Fruit fly (Drosophila melanogaster) whole organism, prepupa: ENCODE results near the gene CG42592.

Source experiments
- CG10669 ChIP-seq: fragments of 200-800 bp; sonication (Bioruptor generic); optimal IDR thresholded peaks from 3 replicates; lab custom pipeline; 2018; ENCODE audit warnings: missing biosample characterization, mild to moderate bottlenecking, missing genetic modification characterization, moderate library complexity
- CG11294 ChIP-seq: fragments of 200-800 bp; sonication (Bioruptor generic); IDR thresholded peaks from 2 replicates; pipeline ENCODE4 v1.3.6; 2022; ENCODE audit warnings: missing biosample characterization, missing genetic modification characterization
- CG11902 ChIP-seq: fragments of 200-800 bp; sonication (Bioruptor generic); optimal IDR thresholded peaks from 3 replicates; lab custom pipeline; 2016; ENCODE audit warnings: missing biosample characterization, missing genetic modification characterization
- CG1621 ChIP-seq: fragments of 200-800 bp; sonication (Bioruptor generic); optimal IDR thresholded peaks from 3 replicates; lab custom pipeline; 2018; ENCODE audit warnings: missing biosample characterization, mild to moderate bottlenecking, missing genetic modification characterization
- CG3032 ChIP-seq: fragments of 200-800 bp; optimal IDR thresholded peaks from 2 replicates; lab custom pipeline; 2019; ENCODE audit warnings: missing biosample characterization, mild to moderate bottlenecking, missing genetic modification characterization, moderate library complexity
- CG31627 ChIP-seq: fragments of 200-800 bp; sonication (Bioruptor generic); optimal IDR thresholded peaks from 3 replicates; lab custom pipeline; 2016; ENCODE audit warnings: missing biosample characterization, missing genetic modification characterization
- CG32006 ChIP-seq: fragments of 200-800 bp; sonication (Bioruptor generic); optimal IDR thresholded peaks from 3 replicates; lab custom pipeline; 2017; ENCODE audit warnings: missing biosample characterization, mild to moderate bottlenecking, missing genetic modification characterization
- CG34406 ChIP-seq: fragments of 200-800 bp; sonication (Bioruptor generic); optimal IDR thresholded peaks from 3 replicates; lab custom pipeline; 2016; ENCODE audit warnings: missing biosample characterization, missing genetic modification characterization
- CG6163 ChIP-seq: fragments of 200-800 bp; sonication (Bioruptor generic); IDR thresholded peaks from 3 replicates; pipeline ENCODE4 v1.3.6; 2022; ENCODE audit warnings: missing biosample characterization, missing genetic modification characterization
- CG6792 ChIP-seq: fragments of 200-800 bp; sonication (Bioruptor generic); optimal IDR thresholded peaks from 3 replicates; lab custom pipeline; 2016; ENCODE audit warnings: missing biosample characterization, missing genetic modification characterization
- CG8319 ChIP-seq: fragments of 200-800 bp; sonication (Bioruptor generic); optimal IDR thresholded peaks from 3 replicates; lab custom pipeline; 2016; ENCODE audit warnings: missing biosample characterization, missing genetic modification characterization
- CG8632 ChIP-seq: fragments of 200-800 bp; sonication (Bioruptor generic); optimal IDR thresholded peaks from 3 replicates; lab custom pipeline; 2016; ENCODE audit warnings: missing biosample characterization, missing genetic modification characterization
- CG9139 ChIP-seq: fragments of 200-800 bp; sonication (Bioruptor generic); optimal IDR thresholded peaks from 3 replicates; lab custom pipeline; 2017; ENCODE audit warnings: missing biosample characterization, mild to moderate bottlenecking, missing genetic modification characterization
- Eip75B ChIP-seq: fragments of 200-800 bp; sonication (Bioruptor generic); optimal IDR thresholded peaks from 3 replicates; lab custom pipeline; 2016; ENCODE audit warnings: missing biosample characterization, missing genetic modification characterization
- Eip78C ChIP-seq: fragments of 200-800 bp; sonication (Bioruptor generic); peaks from one replicate; lab custom pipeline; 2016; ENCODE audit warnings: missing biosample characterization, missing genetic modification characterization
- Eip93F ChIP-seq: fragments of 200-800 bp; sonication (Bioruptor generic); optimal IDR thresholded peaks from 2 replicates; lab custom pipeline; 2016; ENCODE audit warnings: missing biosample characterization, mild to moderate bottlenecking, missing genetic modification characterization
- Ets21C ChIP-seq: fragments of 200-800 bp; sonication (Bioruptor generic); optimal IDR thresholded peaks from 3 replicates; lab custom pipeline; 2016; ENCODE audit warnings: missing biosample characterization, missing genetic modification characterization
- Ets96B ChIP-seq: fragments of 200-800 bp; optimal IDR thresholded peaks from 2 replicates; lab custom pipeline; 2019; ENCODE audit warnings: missing biosample characterization, mild to moderate bottlenecking, missing genetic modification characterization, moderate library complexity
- Hr38 ChIP-seq: sonication (Bioruptor generic); optimal IDR thresholded peaks from 2 replicates; lab custom pipeline; 2016; ENCODE audit warnings: missing biosample characterization, missing genetic modification characterization
- Lpt ChIP-seq: fragments of 200-800 bp; sonication (Bioruptor generic); optimal IDR thresholded peaks from 3 replicates; lab custom pipeline; 2016; ENCODE audit warnings: missing biosample characterization, missing genetic modification characterization
- Met ChIP-seq: fragments of 200-800 bp; sonication (Bioruptor generic); optimal IDR thresholded peaks from 3 replicates; lab custom pipeline; 2016; ENCODE audit warnings: missing biosample characterization, missing genetic modification characterization
- OdsH ChIP-seq: fragments of 200-800 bp; sonication (Bioruptor generic); optimal IDR thresholded peaks from 3 replicates; lab custom pipeline; 2016; ENCODE audit warnings: missing biosample characterization, missing genetic modification characterization
- Smox ChIP-seq: fragments of 200-800 bp; sonication (Bioruptor generic); optimal IDR thresholded peaks from 3 replicates; lab custom pipeline; 2016; ENCODE audit warnings: missing biosample characterization, missing genetic modification characterization
- Sox102F ChIP-seq: fragments of 200-800 bp; sonication (Bioruptor generic); optimal IDR thresholded peaks from 2 replicates; lab custom pipeline; 2016; ENCODE audit warnings: missing biosample characterization, mild to moderate bottlenecking, missing genetic modification characterization
- Sox14 ChIP-seq: fragments of 200-800 bp; sonication (Bioruptor generic); optimal IDR thresholded peaks from 3 replicates; lab custom pipeline; 2016; ENCODE audit warnings: missing biosample characterization, missing genetic modification characterization
- Sox15 ChIP-seq: fragments of 200-800 bp; sonication (Bioruptor generic); optimal IDR thresholded peaks from 3 replicates; lab custom pipeline; 2016; ENCODE audit warnings: missing biosample characterization, missing genetic modification characterization
- achi ChIP-seq: fragments of 200-800 bp; sonication (Bioruptor generic); optimal IDR thresholded peaks from 3 replicates; lab custom pipeline; 2016; ENCODE audit warnings: missing biosample characterization, missing genetic modification characterization
- acj6 ChIP-seq: fragments of 200-800 bp; sonication (Bioruptor generic); optimal IDR thresholded peaks from 3 replicates; lab custom pipeline; 2016; ENCODE audit warnings: missing biosample characterization, missing genetic modification characterization
- cyc ChIP-seq: fragments of 200-800 bp; sonication (Bioruptor generic); optimal IDR thresholded peaks from 3 replicates; lab custom pipeline; 2016; ENCODE audit warnings: missing biosample characterization, missing genetic modification characterization
- dsx ChIP-seq: fragments of 200-800 bp; optimal IDR thresholded peaks from 3 replicates; lab custom pipeline; 2019; ENCODE audit warnings: missing biosample characterization, mild to moderate bottlenecking, missing genetic modification characterization, moderate library complexity; ENCODE audit not compliant: poor library complexity, severe bottlenecking
- eg ChIP-seq: fragments of 200-800 bp; sonication (Bioruptor generic); IDR thresholded peaks from 3 replicates; pipeline ENCODE4 v1.3.6; 2022; ENCODE audit warnings: missing biosample characterization, missing genetic modification characterization
- esn ChIP-seq: fragments of 200-800 bp; sonication (Bioruptor generic); optimal IDR thresholded peaks from 2 replicates; lab custom pipeline; 2016; ENCODE audit warnings: missing biosample characterization, mild to moderate bottlenecking, missing genetic modification characterization, moderate library complexity
- fd59A ChIP-seq: fragments of 200-800 bp; sonication (Bioruptor generic); optimal IDR thresholded peaks from 2 replicates; lab custom pipeline; 2017; ENCODE audit warnings: missing biosample characterization, mild to moderate bottlenecking, missing genetic modification characterization, missing genetic modification reagents
- fd85E ChIP-seq: fragments of 200-800 bp; sonication (Bioruptor generic); optimal IDR thresholded peaks from 3 replicates; lab custom pipeline; 2016; ENCODE audit warnings: missing biosample characterization, missing genetic modification characterization
- fkh ChIP-seq: fragments of 200-800 bp; sonication (Bioruptor generic); optimal IDR thresholded peaks from 3 replicates; lab custom pipeline; 2017; ENCODE audit warnings: missing biosample characterization, mild to moderate bottlenecking, missing genetic modification characterization, moderate library complexity
- lz ChIP-seq: fragments of 200-800 bp; sonication (Bioruptor generic); optimal IDR thresholded peaks from 3 replicates; lab custom pipeline; 2016; ENCODE audit warnings: missing biosample characterization, missing genetic modification characterization
- salr ChIP-seq, 2 experiments: fragments of 200-800 bp; sonication (Bioruptor generic); optimal IDR thresholded peaks; 3 replicates each; lab custom pipeline; 2016 to 2018; ENCODE audit warnings: missing biosample characterization in 2 of 2, missing genetic modification characterization in 2 of 2, mild to moderate bottlenecking in 1 of 2
- ss ChIP-seq, 2 experiments: fragments of 200-800 bp; sonication (Bioruptor generic); optimal IDR thresholded peaks; 2 replicates in 1 of 2; 3 replicates in 1 of 2; lab custom pipeline; 2017 to 2018; ENCODE audit warnings: mild to moderate bottlenecking in 2 of 2, missing biosample characterization in 2 of 2, missing genetic modification characterization in 2 of 2, moderate library complexity in 1 of 2
- svp ChIP-seq: fragments of 200-800 bp; sonication (Bioruptor generic); peaks from one replicate; lab custom pipeline; 2016; ENCODE audit warnings: missing biosample characterization, missing genetic modification characterization
- topi ChIP-seq: fragments of 200-800 bp; sonication (Bioruptor generic); optimal IDR thresholded peaks from 3 replicates; lab custom pipeline; 2016; ENCODE audit warnings: missing biosample characterization, missing genetic modification characterization
- vri ChIP-seq: fragments of 200-800 bp; sonication (Bioruptor generic); optimal IDR thresholded peaks from 3 replicates; lab custom pipeline; 2016; ENCODE audit warnings: missing biosample characterization, mild to moderate bottlenecking, missing genetic modification characterization

Gene CG42592

dm6 chr3R:29802753-29803313 is 33.3 kb downstream of the CG42592 start, which contains the start of the genes Etfb and CG7789 (continued):
- TF ChIP-seq salr (GFP tag; optimal IDR thresholded peaks at IDR 0.05; lab: Kevin White, UChicago) (peak; percentile 91 to 96), fd85E (GFP tag; lab: Kevin White, UChicago) (no peak), OdsH (GFP tag; lab: Kevin White, UChicago) (no peak), CG1621 (tag; lab: Kevin White, UChicago) (peak; percentile 92), dsx (GFP tag; lab: Kevin White, UChicago) (peak; percentile 83), CG10669 (peak; percentile 91), Hr38 (peak; percentile 89), CG31627 (GFP tag; lab: Kevin White, UChicago) (peak; percentile 86)
- TF ChIP-seq, all 60 proteins: peak for 43

dm6 chr3R:29799681-29800028 is 36.4 kb downstream of the CG42592 start:
- no peak for TF ChIP-seq Ets21C (GFP tag; lab: Kevin White, UChicago)
- peak; percentile 69 for TF ChIP-seq vri (GFP tag; lab: Kevin White, UChicago)
- no peak for TF ChIP-seq CG10669

- no peak for TF ChIP-seq CG8319 (GFP tag; lab: Kevin White, UChicago)
- TF ChIP-seq eg (GFP tag; lab: Robert Waterston, UW), result 0 out of 3 replicates have a peak, but pooled peaks have one; percentile 18
- peak; percentile 87 for TF ChIP-seq Eip78C (GFP tag; lab: Kevin White, UChicago)
- peak; percentile 37 for TF ChIP-seq topi (GFP tag; lab: Kevin White, UChicago)
- no peak for TF ChIP-seq Ets21C (GFP tag; lab: Kevin White, UChicago)
- peak; percentile 45 for TF ChIP-seq Ets96B (tag; lab: Kevin White, UChicago)
- no peak for TF ChIP-seq CG32006 (GFP tag; lab: Kevin White, UChicago)
- peak; percentile 32 for TF ChIP-seq CG31627 (GFP tag; lab: Kevin White, UChicago)
- peak; percentile 6 for TF ChIP-seq CG11902
- TF ChIP-seq CG1621 (tag; lab: Kevin White, UChicago), result no peak
- TF ChIP-seq acj6 (GFP tag; lab: Kevin White, UChicago), result peak; percentile 30
- no peak for TF ChIP-seq CG11294 (GFP tag; lab: Robert Waterston, UW)
- peak; percentile 70 for TF ChIP-seq svp (GFP tag; lab: Kevin White, UChicago)
- TF ChIP-seq Smox (GFP tag; lab: Kevin White, UChicago), result peak; percentile 53
- TF ChIP-seq CG6163 (GFP tag; lab: Robert Waterston, UW), result peak; percentile 50; the same call in 2 of the 3 replicates
- TF ChIP-seq Sox14, result peak; percentile 88
- TF ChIP-seq fkh (GFP tag; lab: Kevin White, UChicago), result peak; percentile 99
- peak; percentile 46 for TF ChIP-seq CG3032 (tag; lab: Kevin White, UChicago)
- peak; percentile 26 for TF ChIP-seq cyc (GFP tag; lab: Kevin White, UChicago)
- TF ChIP-seq dsx (GFP tag; lab: Kevin White, UChicago), result peak; percentile 64
- peak in 1 of 2 experiments; percentile 27 for TF ChIP-seq ss (GFP tag; optimal IDR thresholded peaks at IDR 0.05; lab: Kevin White, UChicago)
- peak; percentile 48 for TF ChIP-seq lz (GFP tag; lab: Kevin White, UChicago)
- no peak for TF ChIP-seq fd59A (GFP tag; lab: Kevin White, UChicago)
- TF ChIP-seq Met (GFP tag; lab: Kevin White, UChicago), result no peak
- TF ChIP-seq esn (GFP tag; lab: Kevin White, UChicago), result peak; percentile 65
- no peak for TF ChIP-seq CG9139 (GFP tag; lab: Kevin White, UChicago)
- TF ChIP-seq CG34406 (GFP tag; lab: Kevin White, UChicago), result peak; percentile 8
Observed at dm6 chr3R:29798966-29799680, 37.0 kb downstream of the CG42592 start, which contains the start of the genes Rnb and Drice. Gene Rnb, minus strand, starts transcription at chr3R:29799354. Gene Drice, plus strand, starts transcription at chr3R:29799658.

- TF ChIP-seq lz (GFP tag; lab: Kevin White, UChicago), result no peak
- no peak for TF ChIP-seq Eip93F (GFP tag; lab: Kevin White, UChicago)
- no peak for TF ChIP-seq Eip75B (GFP tag; lab: Kevin White, UChicago)
- no peak for TF ChIP-seq Sox14
- no peak for TF ChIP-seq Lpt
- no peak for TF ChIP-seq Sox102F
- no peak for TF ChIP-seq CG8632 (GFP tag; lab: Kevin White, UChicago)
- no peak for TF ChIP-seq CG6792 (GFP tag; lab: Kevin White, UChicago)
- no peak for TF ChIP-seq Sox15 (GFP tag; lab: Kevin White, UChicago)
- no peak for TF ChIP-seq Met (GFP tag; lab: Kevin White, UChicago)
- TF ChIP-seq achi (GFP tag; lab: Kevin White, UChicago), result no peak
- TF ChIP-seq fd85E (GFP tag; lab: Kevin White, UChicago), result no peak
Observed at dm6 chr3R:29797183-29797582, 38.9 kb downstream of the CG42592 start.
